Worm (Caenorhabditis elegans): ENCODE measurements around the gene fdgt-1.

The fdgt-1 gene

DNA sequence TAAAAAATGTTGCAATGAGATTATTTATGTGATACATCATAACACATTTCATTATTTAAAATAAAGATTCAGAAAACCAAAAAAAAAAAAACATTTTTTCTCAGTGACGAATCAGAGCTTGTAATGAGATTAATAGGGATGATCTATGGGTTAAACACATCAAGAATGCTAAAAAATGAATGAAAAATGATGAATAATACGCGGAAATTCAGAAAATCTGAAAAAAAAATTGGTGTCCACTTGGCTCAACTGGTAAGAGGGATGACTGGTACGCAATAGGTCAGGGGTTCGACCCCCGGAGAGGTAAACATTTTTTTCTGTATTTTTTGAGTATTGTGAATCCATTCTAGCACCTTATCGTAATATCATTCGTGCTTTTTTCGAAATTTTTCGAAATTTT is 25.8 kb upstream of the fdgt-1 start:
- TF ChIP-seq nhr-237 (tag; optimal IDR thresholded peaks at IDR 0.05), result no peak
- TF ChIP-seq sdz-12 (GFP tag; optimal IDR thresholded peaks at IDR 0.05), result no peak
- no peak for TF ChIP-seq saeg-2 (GFP tag; IDR thresholded peaks at IDR 0.05)
- no peak for TF ChIP-seq mdt-29 (GFP tag; IDR thresholded peaks at IDR 0.05)
- TF ChIP-seq nhr-48 (tag; optimal IDR thresholded peaks at IDR 0.05), result no peak

DNA sequence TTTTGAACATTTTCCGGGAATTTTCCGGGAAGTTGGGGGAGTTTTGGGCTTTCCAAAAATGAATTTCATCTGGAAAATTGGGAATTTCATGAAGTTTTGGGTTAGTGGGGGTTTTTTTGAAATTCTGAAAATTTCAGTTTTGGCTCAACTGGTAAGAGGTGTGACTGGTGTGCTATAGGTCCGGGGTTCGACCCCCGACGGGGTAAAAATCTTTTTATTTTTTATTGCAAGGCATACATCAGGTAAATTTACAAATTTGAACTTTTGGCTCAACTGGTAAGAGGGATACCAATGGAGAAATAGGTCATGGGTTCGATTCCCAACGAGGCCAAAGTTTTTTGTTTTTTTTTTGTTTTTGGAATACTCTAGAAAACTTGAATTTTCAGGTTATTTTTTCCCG is 22.7 kb upstream of the fdgt-1 start:
- TF ChIP-seq nhr-25 (tag; optimal IDR thresholded peaks at IDR 0.05; ENCODE audit: borderline replicate concordance, insufficient read depth) (no peak), tag-97 (GFP tag; IDR thresholded peaks at IDR 0.05) (no peak), pqm-1 (tag; optimal IDR thresholded peaks at IDR 0.05) (no peak)

DNA sequence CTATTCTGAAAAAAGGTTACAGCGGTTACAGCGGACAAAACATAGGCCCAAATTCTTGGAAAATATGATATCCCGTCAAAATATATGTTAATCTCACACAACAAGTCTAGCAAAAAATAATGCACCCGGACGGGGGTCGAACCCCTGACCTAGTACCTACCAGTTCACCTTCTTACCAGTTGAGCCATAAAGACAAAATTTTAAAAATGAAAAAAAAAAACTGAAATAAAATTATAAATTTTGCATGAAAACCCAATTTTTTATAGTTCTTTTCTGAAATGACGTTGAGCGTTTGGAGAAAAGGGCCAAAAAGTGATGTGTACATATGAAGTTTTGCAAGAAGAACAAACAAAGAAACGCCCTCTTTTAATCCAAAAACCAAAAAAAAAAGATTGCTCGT is 21.9 kb upstream of the fdgt-1 start:
- no peak for TF ChIP-seq F26F4.8 (GFP tag; conservative IDR thresholded peaks at IDR 0.05)
- no peak for TF ChIP-seq dmd-6 (GFP tag; IDR thresholded peaks at IDR 0.05)
- no peak for TF ChIP-seq daf-16 (GFP tag; optimal IDR thresholded peaks at IDR 0.05)
- no peak for TF ChIP-seq daf-16 (tag; optimal IDR thresholded peaks at IDR 0.05)
- no peak for TF ChIP-seq ceh-20 (GFP tag; IDR thresholded peaks at IDR 0.05)
- no peak for TF ChIP-seq T26A8.4 (GFP tag; IDR thresholded peaks at IDR 0.05)
- no peak for TF ChIP-seq ztf-11 (tag; optimal IDR thresholded peaks at IDR 0.05)
- no peak for TF ChIP-seq D1046.2 (GFP tag; IDR thresholded peaks at IDR 0.05)
- TF ChIP-seq mxl-2 (GFP tag; conservative IDR thresholded peaks at IDR 0.05), result no peak
- TF ChIP-seq lir-3 (tag; optimal IDR thresholded peaks at IDR 0.05), result no peak
- no peak for TF ChIP-seq F37D6.2 (tag; optimal IDR thresholded peaks at IDR 0.05)
- no peak for TF ChIP-seq ceh-82 (tag; optimal IDR thresholded peaks at IDR 0.05)

DNA sequence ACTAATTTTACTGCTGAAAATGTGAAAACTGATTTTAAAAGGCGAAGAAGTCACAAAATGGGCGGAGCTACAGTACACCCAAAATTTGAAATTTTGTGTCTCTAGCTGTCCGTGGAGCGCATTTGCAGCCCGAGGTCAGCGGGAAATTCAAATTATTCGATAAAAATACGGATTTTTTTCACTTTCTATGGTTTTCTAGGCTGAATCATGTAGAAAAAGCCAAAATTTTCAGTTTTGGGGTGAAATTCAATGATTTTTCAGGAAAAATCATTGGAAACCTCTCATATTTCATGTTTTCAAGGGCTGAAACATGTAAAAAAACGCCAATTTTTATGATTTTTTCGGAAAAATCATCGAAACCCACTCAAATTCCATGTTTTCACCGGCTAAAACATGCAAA is 13.6 kb upstream of the fdgt-1 start:
- TF ChIP-seq aha-1 (tag) (peak; percentile 90), mdl-1 (tag; optimal IDR thresholded peaks at IDR 0.05) (no peak)

DNA sequence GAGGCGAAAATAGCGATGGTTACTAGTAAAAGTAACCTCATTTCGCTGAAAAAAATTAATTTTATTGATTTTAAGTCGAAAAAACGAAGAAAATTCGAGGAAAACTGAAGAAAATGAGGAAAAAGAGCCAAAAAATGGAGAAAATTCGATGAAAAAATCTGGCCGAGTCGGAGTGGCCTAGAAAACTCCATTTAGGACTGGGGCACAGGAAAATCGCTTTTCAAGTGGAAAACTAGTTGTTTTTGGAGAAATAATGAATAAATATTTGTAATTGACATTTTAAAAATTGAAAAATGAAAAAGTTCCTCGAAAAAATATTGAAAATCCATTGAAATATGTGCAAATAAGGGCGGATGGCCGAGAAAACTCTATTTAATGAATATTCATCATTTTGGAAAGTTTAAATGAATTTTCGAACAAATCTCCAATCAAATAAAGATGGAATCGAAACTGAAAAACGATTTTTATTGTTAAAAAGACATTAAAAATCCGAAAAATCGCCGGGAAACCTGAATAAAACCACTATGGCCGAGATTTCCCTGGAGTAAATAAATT is 4.0 kb upstream of the fdgt-1 start, which contains the start of gene emc-1:
emc-1 (minus strand) TSS at position 45 of the 555 bp plus-strand sequence.
- TF ChIP-seq arid-1 (GFP tag; conservative IDR thresholded peaks at IDR 0.05) (no peak), hif-1 (tag; optimal IDR thresholded peaks at IDR 0.05) (peak in 1 of 2 experiments; percentile 68), mdt-29 (GFP tag; IDR thresholded peaks at IDR 0.05) (no peak), mes-2 (tag; optimal IDR thresholded peaks at IDR 0.05; ENCODE audit: poor library complexity, severe bottlenecking) (peak; percentile 59)

DNA sequence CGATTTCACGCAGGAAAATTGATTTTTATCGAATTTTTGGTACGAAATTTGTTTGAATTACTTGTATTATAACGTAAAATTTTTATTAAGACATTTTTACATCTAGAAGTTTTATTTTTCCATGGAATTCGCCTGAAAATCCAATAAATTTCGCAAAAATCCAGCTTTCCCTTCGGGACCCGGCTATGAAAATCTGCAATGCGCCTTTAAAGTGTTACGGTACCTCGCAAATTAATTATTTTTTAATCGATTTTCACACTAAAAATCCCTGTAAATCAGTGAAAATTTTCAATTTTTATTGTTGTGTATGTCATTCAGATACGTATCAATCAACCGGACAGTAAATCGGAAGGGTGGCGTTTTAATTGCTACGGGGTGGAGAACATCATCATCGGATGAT is 3.4 kb upstream of the fdgt-1 start:
- TF ChIP-seq zip-11 (GFP tag; IDR thresholded peaks at IDR 0.05), result no peak
- TF ChIP-seq F44E2.7 (GFP tag; IDR thresholded peaks at IDR 0.05), result no peak
- no peak for TF ChIP-seq zfp-2 (tag; optimal IDR thresholded peaks at IDR 0.05)

DNA sequence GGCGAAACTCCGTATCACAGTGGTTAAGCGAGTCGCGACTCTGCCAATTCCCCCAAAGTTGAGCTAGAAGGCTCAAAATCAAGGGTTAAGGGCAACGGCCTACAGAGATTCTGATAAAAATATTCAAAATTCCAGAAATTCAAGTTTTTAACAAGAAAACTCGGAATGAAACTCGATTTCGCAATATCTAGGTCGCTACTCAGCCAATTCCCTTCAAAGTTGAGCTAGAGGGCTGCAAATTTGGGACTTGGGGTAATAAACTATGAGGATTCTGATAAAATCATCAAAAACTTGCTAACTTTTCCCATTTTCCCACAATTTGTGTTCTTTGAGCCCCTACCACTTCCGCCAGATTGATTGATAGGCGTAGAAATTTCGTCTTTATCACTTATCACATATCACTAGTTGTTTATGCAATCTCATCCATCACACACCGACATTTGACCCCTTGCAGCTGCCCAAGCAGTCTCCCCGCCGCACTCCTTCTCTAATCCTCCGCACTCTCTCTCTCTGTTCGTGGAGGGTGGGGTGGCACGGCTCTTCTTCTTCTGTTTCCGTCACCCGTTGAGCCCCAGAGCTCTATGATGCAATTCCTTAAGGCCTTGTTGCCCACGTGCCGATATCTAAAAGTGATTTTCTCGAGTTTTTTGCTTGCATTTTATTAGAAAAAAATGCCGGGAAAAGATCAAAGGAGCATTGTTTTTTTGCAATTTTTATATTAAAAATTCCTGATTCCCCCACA is 2.6 kb upstream of the fdgt-1 start:
- TF ChIP-seq mxl-3 (GFP tag; optimal IDR thresholded peaks at IDR 0.05) (peak; percentile 65), unc-39 (tag; optimal IDR thresholded peaks at IDR 0.05) (no peak), ceh-20 (GFP tag; IDR thresholded peaks at IDR 0.05) (peak; percentile 57; the same call in 1 of the 2 replicates), nhr-41 (GFP tag; IDR thresholded peaks at IDR 0.05) (0 out of 2 replicates have a peak, but pooled peaks have one; percentile 47), lin-13 (GFP tag; optimal IDR thresholded peaks at IDR 0.05) (peak; percentile 2), nhr-42 (GFP tag; IDR thresholded peaks at IDR 0.05) (0 out of 2 replicates have a peak, but pooled peaks have one; percentile 31), dmd-6 (GFP tag; IDR thresholded peaks at IDR 0.05) (peak; percentile 33; the same call in 1 of the 2 replicates), daf-16 (GFP tag; optimal IDR thresholded peaks at IDR 0.05) (peak in 1 of 2 experiments; percentile 36), daf-16 (tag; optimal IDR thresholded peaks at IDR 0.05) (no peak), hlh-11 (tag; optimal IDR thresholded peaks at IDR 0.05) (peak; percentile 63), set-16 (GFP tag; IDR thresholded peaks at IDR 0.05) (peak; percentile 78), F49E8.2 (tag; optimal IDR thresholded peaks at IDR 0.05; ENCODE audit: borderline replicate concordance) (no peak), nhr-11 (tag; optimal IDR thresholded peaks at IDR 0.05) (peak; percentile 36), rbr-2 (tag; optimal IDR thresholded peaks at IDR 0.05) (peak; percentile 33), php-3 (GFP tag; IDR thresholded peaks at IDR 0.05) (no peak)
